Worm (Caenorhabditis elegans) whole organism, late embryonic: ENCODE data around the gene ada-2.

Source experiments
- C08G9.2 ChIP-seq: sonication (generic microtip); optimal IDR thresholded peaks from 2 replicates; lab custom pipeline; 2016; ENCODE audit warnings: mild to moderate bottlenecking, missing genetic modification characterization, moderate library complexity, missing compliant biosample characterization
- C38D4.7 ChIP-seq: fragments of 200-800 bp; sonication (Bioruptor generic); optimal IDR thresholded peaks from 2 replicates; lab custom pipeline; 2018; ENCODE audit warnings: mild to moderate bottlenecking, missing genetic modification characterization, moderate library complexity, missing compliant biosample characterization
- F13H6.1 ChIP-seq: sonication (generic microtip); optimal IDR thresholded peaks from 2 replicates; lab custom pipeline; 2016; ENCODE audit warnings: missing genetic modification characterization, missing compliant biosample characterization
- K02D7.2 ChIP-seq: sonication (generic microtip); optimal IDR thresholded peaks from 2 replicates; lab custom pipeline; 2017; ENCODE audit warnings: mild to moderate bottlenecking, missing genetic modification characterization, missing compliant biosample characterization
- T23F11.4 ChIP-seq: fragments of 200-800 bp; sonication (Bioruptor generic); optimal IDR thresholded peaks from 2 replicates; lab custom pipeline; 2018; ENCODE audit warnings: mild to moderate bottlenecking, missing genetic modification characterization, missing compliant biosample characterization
- Y22D7AL.16 ChIP-seq: sonication (generic microtip); optimal IDR thresholded peaks from 2 replicates; lab custom pipeline; 2016; ENCODE audit warnings: missing genetic modification characterization, missing compliant biosample characterization
- ceh-18 ChIP-seq: sonication (generic microtip); optimal IDR thresholded peaks from 2 replicates; lab custom pipeline; 2016; ENCODE audit warnings: missing genetic modification characterization, missing compliant biosample characterization
- ceh-2 ChIP-seq: sonication (generic microtip); optimal IDR thresholded peaks from 2 replicates; lab custom pipeline; 2016; ENCODE audit warnings: missing genotype, missing genetic modification characterization, missing compliant biosample characterization
- ceh-30 ChIP-seq: fragments of 150-350 bp; optimal IDR thresholded peaks from 2 replicates; lab custom pipeline; 2014; ENCODE audit warnings: missing biosample characterization, missing genetic modification characterization
- ceh-31 ChIP-seq: sonication (generic microtip); optimal IDR thresholded peaks from 2 replicates; lab custom pipeline; 2016; ENCODE audit warnings: missing genetic modification characterization, missing compliant biosample characterization
- ceh-45 ChIP-seq: fragments of 200-800 bp; sonication (Bioruptor generic); IDR thresholded peaks from 2 replicates; pipeline ENCODE4 v1.3.6; 2022; ENCODE audit warnings: missing genetic modification reagents, missing genetic modification characterization, missing compliant biosample characterization
- elt-2 ChIP-seq: sonication (generic microtip); optimal IDR thresholded peaks from 2 replicates; lab custom pipeline; 2016; ENCODE audit warnings: missing genetic modification reagents, missing genetic modification characterization, missing compliant biosample characterization
- eyg-1 ChIP-seq: sonication (generic microtip); optimal IDR thresholded peaks from 2 replicates; lab custom pipeline; 2016; ENCODE audit warnings: missing genotype, missing genetic modification characterization, missing compliant biosample characterization
- fax-1 ChIP-seq: sonication (generic microtip); optimal IDR thresholded peaks from 2 replicates; lab custom pipeline; 2016; ENCODE audit warnings: missing genotype, missing genetic modification characterization, missing compliant biosample characterization
- fkh-6 ChIP-seq: sonication (generic microtip); optimal IDR thresholded peaks from 2 replicates; lab custom pipeline; 2016; ENCODE audit warnings: missing genetic modification characterization, missing compliant biosample characterization
- gmeb-2 ChIP-seq: sonication (generic microtip); optimal IDR thresholded peaks from 2 replicates; lab custom pipeline; 2016; ENCODE audit warnings: missing genetic modification characterization, inconsistent platforms, missing compliant biosample characterization
- hlh-13 ChIP-seq: fragments of 200-800 bp; sonication (Bioruptor generic); optimal IDR thresholded peaks from 2 replicates; lab custom pipeline; 2018; ENCODE audit warnings: mild to moderate bottlenecking, missing genetic modification characterization, missing compliant biosample characterization
- hlh-15 ChIP-seq: sonication (generic microtip); optimal IDR thresholded peaks from 2 replicates; lab custom pipeline; 2016; ENCODE audit warnings: missing genetic modification characterization, missing compliant biosample characterization
- hlh-30 ChIP-seq: sonication (generic microtip); optimal IDR thresholded peaks from 2 replicates; lab custom pipeline; 2017; ENCODE audit warnings: antibody characterized with exemption, missing genetic modification characterization, missing compliant biosample characterization; ENCODE audit not compliant: insufficient read depth
- hlh-6 ChIP-seq: sonication (generic microtip); optimal IDR thresholded peaks from 2 replicates; lab custom pipeline; 2016; ENCODE audit warnings: missing genotype, missing genetic modification characterization, missing compliant biosample characterization
- hlh-8 ChIP-seq: sonication (generic microtip); optimal IDR thresholded peaks from 2 replicates; lab custom pipeline; 2016; ENCODE audit warnings: missing genotype, missing genetic modification characterization, missing compliant biosample characterization
- lim-6 ChIP-seq: sonication (generic microtip); optimal IDR thresholded peaks from 2 replicates; lab custom pipeline; 2016; ENCODE audit warnings: missing genetic modification characterization, missing compliant biosample characterization
- lin-11 ChIP-seq: fragments of 200-800 bp; sonication (Bioruptor generic); optimal IDR thresholded peaks from 2 replicates; lab custom pipeline; 2018; ENCODE audit warnings: mild to moderate bottlenecking, missing genetic modification characterization, missing compliant biosample characterization
- madf-2 ChIP-seq: sonication (generic microtip); optimal IDR thresholded peaks from 2 replicates; lab custom pipeline; 2017; ENCODE audit warnings: missing genetic modification characterization, missing compliant biosample characterization
- mec-3 ChIP-seq: sonication (generic microtip); optimal IDR thresholded peaks from 2 replicates; lab custom pipeline; 2016; ENCODE audit warnings: borderline replicate concordance, missing genetic modification characterization, missing compliant biosample characterization
- nhr-11 ChIP-seq: fragments of 150-350 bp; optimal IDR thresholded peaks from 2 replicates; lab custom pipeline; 2014; ENCODE audit warnings: missing biosample characterization, missing genetic modification characterization
- npax-4 ChIP-seq: sonication (generic microtip); optimal IDR thresholded peaks from 2 replicates; lab custom pipeline; 2016; ENCODE audit warnings: missing genetic modification characterization, missing compliant biosample characterization
- odd-2 ChIP-seq: sonication (generic microtip); optimal IDR thresholded peaks from 2 replicates; lab custom pipeline; 2017; ENCODE audit warnings: antibody characterized with exemption, mild to moderate bottlenecking, missing genetic modification characterization, missing compliant biosample characterization
- pag-3 ChIP-seq: sonication (generic microtip); optimal IDR thresholded peaks from 2 replicates; lab custom pipeline; 2016; ENCODE audit warnings: missing compliant biosample characterization, missing genetic modification characterization, borderline replicate concordance
- pat-9 ChIP-seq: fragments of 200-800 bp; sonication (Bioruptor generic); optimal IDR thresholded peaks from 2 replicates; lab custom pipeline; 2018; ENCODE audit warnings: mild to moderate bottlenecking, missing genetic modification characterization, moderate library complexity, missing compliant biosample characterization
- pax-1 ChIP-seq: fragments of 150-350 bp; optimal IDR thresholded peaks from 2 replicates; lab custom pipeline; 2014; ENCODE audit warnings: missing biosample characterization, missing genetic modification characterization
- pha-2 ChIP-seq: sonication (generic microtip); optimal IDR thresholded peaks from 2 replicates; lab custom pipeline; 2017; ENCODE audit warnings: mild to moderate bottlenecking, missing genetic modification characterization, missing compliant biosample characterization
- pha-4 ChIP-seq: fragments of 150-350 bp; optimal IDR thresholded peaks from 2 replicates; lab custom pipeline; 2018; ENCODE audit warnings: missing biosample characterization, missing genetic modification reagents, missing genetic modification characterization
- ref-2 ChIP-seq: sonication (generic microtip); optimal IDR thresholded peaks from 2 replicates; lab custom pipeline; 2016; ENCODE audit warnings: missing genetic modification characterization, missing compliant biosample characterization
- rnt-1 ChIP-seq: sonication (generic microtip); optimal IDR thresholded peaks from 2 replicates; lab custom pipeline; 2016; ENCODE audit warnings: missing genetic modification characterization, missing compliant biosample characterization
- sox-2 ChIP-seq: fragments of 200-800 bp; sonication (Bioruptor generic); IDR thresholded peaks from 2 replicates; pipeline ENCODE4 v1.3.6; 2022; ENCODE audit warnings: missing genetic modification reagents, missing genetic modification characterization, missing compliant biosample characterization
- ttx-3 ChIP-seq: sonication (generic microtip); optimal IDR thresholded peaks from 2 replicates; lab custom pipeline; 2016; ENCODE audit warnings: missing genetic modification reagents, missing genetic modification characterization, missing compliant biosample characterization
- unc-3 ChIP-seq, 2 experiments: fragments of 200-800 bp in 1 of 2; sonication (Bioruptor generic) in 1 of 2; sonication (generic microtip) in 1 of 2; conservative IDR thresholded peaks in 1 of 2; optimal IDR thresholded peaks in 1 of 2; 2 replicates each; pipeline versions ENCODE4 v1.3.6 to Lab custom; 2016 to 2022; ENCODE audit warnings: missing compliant biosample characterization in 2 of 2, missing genetic modification characterization in 2 of 2, missing genetic modification reagents in 1 of 2
- unc-55 ChIP-seq: sonication (generic microtip); optimal IDR thresholded peaks from 2 replicates; lab custom pipeline; 2017; ENCODE audit warnings: missing biosample characterization, missing genetic modification reagents, missing genetic modification characterization
- zip-5 ChIP-seq: sonication (generic microtip); optimal IDR thresholded peaks from 2 replicates; lab custom pipeline; 2016; ENCODE audit warnings: missing genetic modification characterization, missing compliant biosample characterization

Gene ada-2

ce11 chrII:7232517-7232916 is 19.5 kb upstream of the ada-2 start, which contains the start of gene ctsa-3.1:
Gene ctsa-3.1, plus strand, starts transcription at chrII:7232853.
- no peak for TF ChIP-seq K02D7.2 (tag; lab: Kevin White, UChicago)
- no peak for TF ChIP-seq unc-3 (GFP tag; conservative IDR thresholded peaks at IDR 0.05; lab: Robert Waterston, UW)
- TF ChIP-seq unc-3 (tag; optimal IDR thresholded peaks at IDR 0.05; lab: Kevin White, UChicago), result no peak

- TF ChIP-seq ref-2 (tag; lab: Kevin White, UChicago), result no peak
- TF ChIP-seq odd-2 (tag; lab: Kevin White, UChicago), result no peak
- TF ChIP-seq ceh-45 (GFP tag; lab: Robert Waterston, UW), result no peak
- TF ChIP-seq fkh-6 (tag; lab: Kevin White, UChicago), result no peak
- TF ChIP-seq Y22D7AL.16, result no peak
- no peak for TF ChIP-seq pat-9 (tag; lab: Kevin White, UChicago)
- no peak for TF ChIP-seq sox-2 (GFP tag; lab: Robert Waterston, UW)
- no peak for TF ChIP-seq ceh-18 (tag; lab: Kevin White, UChicago)
- TF ChIP-seq F13H6.1 (tag; lab: Kevin White, UChicago), result no peak
- no peak for TF ChIP-seq hlh-6
- no peak for TF ChIP-seq npax-4 (tag; lab: Kevin White, UChicago)
- no peak for TF ChIP-seq lim-6 (tag; lab: Kevin White, UChicago)
- TF ChIP-seq unc-3 (GFP tag; conservative IDR thresholded peaks at IDR 0.05; lab: Robert Waterston, UW), result no peak
- TF ChIP-seq unc-3 (tag; optimal IDR thresholded peaks at IDR 0.05; lab: Kevin White, UChicago), result no peak
These were observed 18.8 kb upstream of the ada-2 start for ce11 chrII:7233274-7233673.

- TF ChIP-seq pag-3 (tag; lab: Kevin White, UChicago) (no peak), C38D4.7 (GFP tag; lab: Kevin White, UChicago) (no peak), unc-55 (GFP tag; lab: Kevin White, UChicago) (no peak), gmeb-2 (no peak)
These were observed 15.1 kb upstream of the ada-2 start for ce11 chrII:7236937-7237336.

ce11 chrII:7238248-7238647 is 13.8 kb upstream of the ada-2 start, which contains the start of gene aqp-1:
Gene aqp-1, minus strand, starts transcription at chrII:7238349.
- no peak for TF ChIP-seq hlh-13 (GFP tag; lab: Kevin White, UChicago)
- no peak for TF ChIP-seq K02D7.2 (tag; lab: Kevin White, UChicago)
- no peak for TF ChIP-seq ceh-31 (tag; lab: Kevin White, UChicago)
- TF ChIP-seq C38D4.7 (GFP tag; lab: Kevin White, UChicago), result no peak
- TF ChIP-seq mec-3 (tag; lab: Kevin White, UChicago), result no peak
- TF ChIP-seq unc-3 (GFP tag; conservative IDR thresholded peaks at IDR 0.05; lab: Robert Waterston, UW), result no peak
- TF ChIP-seq unc-3 (tag; optimal IDR thresholded peaks at IDR 0.05; lab: Kevin White, UChicago), result no peak
- no peak for TF ChIP-seq pha-2 (tag; lab: Kevin White, UChicago)
- no peak for TF ChIP-seq ceh-30 (tag; lab: Kevin White, UChicago)
- TF ChIP-seq nhr-11, result no peak
- TF ChIP-seq F13H6.1 (tag; lab: Kevin White, UChicago), result no peak
- TF ChIP-seq pax-1, result no peak
- TF ChIP-seq unc-55 (GFP tag; lab: Kevin White, UChicago), result no peak
- no peak for TF ChIP-seq hlh-6
- TF ChIP-seq lin-11 (tag; lab: Kevin White, UChicago), result no peak
- TF ChIP-seq C08G9.2 (tag; lab: Kevin White, UChicago), result no peak
- TF ChIP-seq ceh-18 (tag; lab: Kevin White, UChicago), result no peak
- no peak for TF ChIP-seq rnt-1 (tag; lab: Kevin White, UChicago)

- TF ChIP-seq pat-9 (tag; lab: Kevin White, UChicago) (no peak), zip-5 (tag; lab: Kevin White, UChicago) (no peak), F13H6.1 (tag; lab: Kevin White, UChicago) (no peak), hlh-30 (tag; lab: Kevin White, UChicago) (no peak), ceh-30 (tag; lab: Kevin White, UChicago) (no peak), T23F11.4 (no peak), hlh-8 (no peak), pha-4 (tag; lab: Kevin White, UChicago) (no peak), eyg-1 (tag; lab: Kevin White, UChicago) (no peak), hlh-15 (tag; lab: Kevin White, UChicago) (no peak), ttx-3 (tag; lab: Kevin White, UChicago) (no peak), C38D4.7 (GFP tag; lab: Kevin White, UChicago) (no peak), fax-1 (tag; lab: Kevin White, UChicago) (no peak), madf-2 (tag; lab: Kevin White, UChicago) (no peak), ceh-2 (tag; lab: Kevin White, UChicago) (no peak), unc-55 (GFP tag; lab: Kevin White, UChicago) (no peak), hlh-6 (no peak), elt-2 (no peak), pax-1 (no peak), K02D7.2 (tag; lab: Kevin White, UChicago) (no peak)
- TF ChIP-seq, all 69 proteins: peak for 0
These were observed 13.3 kb upstream of the ada-2 start for ce11 chrII:7238791-7239190.
